Worm (Caenorhabditis elegans) whole organism, L4/young adult: ENCODE measurements around the gene ztf-9.
A peak's percentile ranks its signal among the peaks of the same experiment; 100 is the strongest.

ENCODE experiments used
- W03F9.2 ChIP-seq: fragments of 150-350 bp; optimal IDR thresholded peaks from 2 replicates; lab custom pipeline; 2014; ENCODE audit warnings: missing biosample characterization, missing genetic modification characterization
- dao-5 ChIP-seq: sonication (generic microtip); optimal IDR thresholded peaks from 2 replicates; lab custom pipeline; 2016; ENCODE audit warnings: missing genotype, missing genetic modification characterization, moderate library complexity, missing compliant biosample characterization
- him-1 ChIP-seq: sonication (generic microtip); optimal IDR thresholded peaks from 2 replicates; lab custom pipeline; 2016; ENCODE audit warnings: missing genotype, missing genetic modification reagents, missing genetic modification characterization, missing compliant biosample characterization

The ztf-9 gene

DNA sequence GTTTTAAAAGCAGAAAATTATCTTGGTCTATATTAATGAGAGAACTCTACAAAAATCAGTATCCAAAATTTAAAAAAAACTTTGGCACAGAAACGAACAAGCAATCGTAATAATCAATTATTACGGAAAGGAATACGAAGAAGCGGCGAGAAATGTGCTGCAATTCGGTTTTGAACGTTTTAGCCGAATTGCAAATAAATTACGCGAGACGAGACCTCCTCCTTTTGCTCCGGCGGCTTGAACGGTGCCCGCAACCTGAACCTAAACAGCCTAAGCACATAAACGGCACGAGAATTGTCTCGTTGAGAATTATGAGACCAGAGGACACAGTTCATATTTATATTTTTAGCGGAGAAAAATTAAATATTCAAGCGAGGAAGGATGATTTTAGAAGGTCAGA is 2.6 kb downstream of the ztf-9 start:
- TF ChIP-seq him-1 (tag; lab: Kevin White, UChicago) (no peak), dao-5 (no peak), W03F9.2 (tag; lab: Kevin White, UChicago) (no peak)

DNA sequence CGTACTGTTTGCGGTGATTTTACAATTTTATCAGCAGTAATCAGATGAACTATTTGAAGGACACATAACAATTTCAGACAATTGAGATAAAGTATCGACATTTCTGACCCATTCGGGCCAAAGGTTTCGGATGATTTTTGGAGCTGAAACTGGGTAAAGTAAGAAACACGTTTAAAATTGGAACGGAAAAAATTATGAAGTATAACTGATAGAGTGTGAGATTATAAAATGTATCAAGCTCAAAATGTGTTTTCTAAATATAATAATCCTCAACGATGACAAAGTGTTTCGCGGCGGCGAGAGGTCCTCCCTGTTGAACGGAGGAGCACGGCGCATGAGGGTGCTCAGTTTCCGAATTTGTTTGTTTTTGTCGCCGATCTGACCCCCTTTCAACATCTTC is 6.4 kb downstream of the ztf-9 start, which contains the start of gene ZK287.4:
Gene ZK287.4 (minus strand): TSS at position 101 of the 400 bp plus-strand sequence.
- TF ChIP-seq him-1 (tag; lab: Kevin White, UChicago) (no peak), dao-5 (no peak), W03F9.2 (tag; lab: Kevin White, UChicago) (no peak)

DNA sequence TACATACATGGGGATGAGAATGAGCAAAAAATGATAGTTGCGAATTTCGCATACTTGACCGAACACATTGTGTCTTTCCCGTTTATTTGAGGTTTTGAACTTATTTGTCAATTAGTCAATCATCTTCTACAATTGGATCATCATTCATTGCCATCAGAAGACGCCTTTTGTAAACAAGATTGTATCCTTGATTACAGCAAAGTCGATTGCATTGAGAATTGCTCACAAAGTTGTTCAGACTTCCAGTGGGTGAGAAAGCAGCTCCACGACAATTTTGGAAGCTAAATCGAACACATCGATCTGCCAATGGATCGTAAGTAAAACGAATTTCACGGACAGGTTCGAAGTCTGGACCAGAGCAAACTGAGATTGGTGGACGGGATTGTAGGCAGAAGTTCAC is 11.7 kb downstream of the ztf-9 start:
- TF ChIP-seq W03F9.2 (tag; lab: Kevin White, UChicago), result no peak
- TF ChIP-seq him-1 (tag; lab: Kevin White, UChicago), result no peak
- TF ChIP-seq dao-5, result no peak

- TF ChIP-seq dao-5 (no peak), W03F9.2 (tag; lab: Kevin White, UChicago) (no peak), him-1 (tag; lab: Kevin White, UChicago) (no peak)
These were observed 12.8 kb downstream of the ztf-9 start, which contains the start of gene ZK287.9 for ce11 chrV:9679166-9679565. Gene ZK287.9 (plus strand): TSS chrV:9679357.

- TF ChIP-seq W03F9.2 (tag; lab: Kevin White, UChicago) (no peak), dao-5 (no peak), him-1 (tag; lab: Kevin White, UChicago) (no peak)
These were observed 14.0 kb downstream of the ztf-9 start, which contains the start of gene cthd-1 for ce11 chrV:9677977-9678376. Gene cthd-1 (plus strand): TSS chrV:9678277.

DNA sequence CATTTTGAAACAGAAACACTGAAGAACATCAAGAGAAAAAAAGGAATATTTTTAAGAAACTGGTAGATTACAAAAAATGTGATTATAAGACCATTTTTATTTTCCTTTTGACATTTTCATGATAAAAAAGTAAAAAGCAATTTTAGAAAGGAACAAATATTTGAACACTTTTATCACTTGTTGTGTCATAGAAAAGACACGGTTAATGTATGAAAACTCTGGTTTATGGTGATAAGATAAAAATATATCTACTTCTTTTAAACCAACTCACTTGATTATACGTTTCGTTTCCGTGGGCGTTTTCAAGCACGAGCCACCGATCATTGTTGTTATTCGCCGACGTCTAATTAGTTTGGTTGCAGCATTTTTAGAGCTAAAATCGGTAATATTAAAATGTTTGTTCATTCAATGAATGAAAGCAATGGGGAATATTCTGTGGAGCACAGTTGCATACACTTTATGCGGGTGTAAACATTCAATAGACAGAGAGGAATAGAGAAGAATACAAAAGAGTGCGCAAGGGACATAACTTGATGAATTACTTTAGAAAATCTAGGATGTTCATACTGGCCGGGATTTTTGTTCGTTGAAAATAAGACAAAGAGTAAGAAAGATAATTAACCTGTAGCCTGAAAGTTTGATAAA is 18.6 kb downstream of the ztf-9 start, which contains the start of gene sulp-8:
Gene sulp-8 (minus strand): TSS at position 469 of the 645 bp plus-strand sequence.
- TF ChIP-seq dao-5 (no peak), W03F9.2 (tag; lab: Kevin White, UChicago) (no peak), him-1 (tag; lab: Kevin White, UChicago) (no peak)

- TF ChIP-seq W03F9.2 (tag; lab: Kevin White, UChicago), result no peak
These were observed 19.5 kb downstream of the ztf-9 start for ce11 chrV:9672495-9672894.

DNA sequence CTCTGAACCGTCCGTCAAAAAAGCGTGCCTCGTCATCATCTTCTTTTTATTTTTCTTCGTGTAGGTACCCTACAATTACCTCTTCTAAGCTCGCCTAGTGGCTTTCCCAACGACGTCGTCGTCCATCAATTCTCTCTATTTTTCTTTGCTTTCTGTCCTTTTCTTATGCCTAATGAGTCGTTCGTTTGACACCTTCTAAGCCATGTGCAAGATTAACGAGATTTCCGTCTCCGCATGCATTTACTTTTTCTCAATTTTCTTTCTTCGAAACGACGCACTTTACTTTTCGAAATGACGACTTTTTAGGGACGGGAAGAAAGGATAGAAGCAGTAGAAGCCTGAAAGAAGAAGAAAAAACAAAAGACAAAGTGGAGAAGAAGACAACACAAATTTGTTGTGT is 25.6 kb downstream of the ztf-9 start, which contains the start of gene ZK287.1:
Gene ZK287.1 (plus strand): TSS at position 301 of the 400 bp plus-strand sequence.
- no peak for TF ChIP-seq dao-5
- TF ChIP-seq W03F9.2 (tag; lab: Kevin White, UChicago), result no peak
- TF ChIP-seq him-1 (tag; lab: Kevin White, UChicago), result no peak

- TF ChIP-seq him-1 (tag; lab: Kevin White, UChicago) (peak; percentile 58), W03F9.2 (tag; lab: Kevin White, UChicago) (no peak), dao-5 (no peak)
These were observed 27.3 kb downstream of the ztf-9 start for ce11 chrV:9664620-9665019.

DNA sequence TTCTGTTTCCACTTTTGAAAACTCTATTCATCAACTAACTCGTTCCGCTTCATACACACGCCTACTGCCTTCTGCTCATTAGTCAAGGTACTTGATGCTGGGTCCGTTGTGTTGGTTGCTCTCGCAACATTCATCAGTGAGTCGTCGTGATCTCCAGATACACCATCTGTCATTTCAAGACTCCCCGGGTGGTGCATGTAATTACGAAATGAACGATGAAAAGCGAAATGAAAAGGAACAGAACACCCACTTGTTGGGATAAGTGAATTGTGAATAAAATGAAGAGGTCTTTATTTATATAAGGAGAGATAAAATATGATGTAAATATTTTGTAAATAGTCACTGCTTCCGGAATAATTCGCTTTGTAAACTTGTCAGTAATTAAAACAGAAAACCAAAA is 28.0 kb downstream of the ztf-9 start:
- TF ChIP-seq him-1 (tag; lab: Kevin White, UChicago), result no peak
- TF ChIP-seq W03F9.2 (tag; lab: Kevin White, UChicago), result no peak
- TF ChIP-seq dao-5, result no peak

DNA sequence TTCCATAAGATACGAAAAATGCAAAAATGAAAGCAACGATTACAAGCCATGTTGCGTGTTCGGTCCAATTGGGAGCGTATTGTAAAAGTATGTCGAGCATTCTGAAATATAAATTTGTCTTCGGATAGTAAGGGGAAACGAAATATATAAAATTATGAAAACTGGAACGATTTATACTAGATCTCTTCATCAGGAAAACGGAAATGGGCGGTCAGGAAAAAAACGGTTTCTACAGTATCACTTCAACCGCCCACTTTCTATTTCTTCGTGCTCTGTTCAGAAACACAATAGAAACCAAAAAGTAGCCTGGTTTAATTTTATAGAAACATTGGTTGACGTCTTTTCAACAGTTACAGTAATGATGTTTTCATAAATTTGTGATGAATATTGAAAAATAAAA is 30.4 kb downstream of the ztf-9 start, which contains the start of gene pitr-4:
Gene pitr-4 (minus strand): TSS at position 101 of the 400 bp plus-strand sequence.
- TF ChIP-seq him-1 (tag; lab: Kevin White, UChicago), result no peak
- TF ChIP-seq dao-5, result no peak
- no peak for TF ChIP-seq W03F9.2 (tag; lab: Kevin White, UChicago)

- TF ChIP-seq him-1 (tag; lab: Kevin White, UChicago), result no peak
- no peak for TF ChIP-seq W03F9.2 (tag; lab: Kevin White, UChicago)
- TF ChIP-seq dao-5, result no peak
These were observed 37.7 kb downstream of the ztf-9 start, which contains the start of gene cyp-29A4 for ce11 chrV:9654154-9654805. Gene cyp-29A4 (plus strand): TSS chrV:9654755.

ce11 chrV:9651294-9651693 is 40.7 kb downstream of the ztf-9 start, which contains the start of gene T06E4.21:
Gene T06E4.21 (plus strand): TSS chrV:9651594.
- TF ChIP-seq him-1 (tag; lab: Kevin White, UChicago) (no peak), dao-5 (no peak), W03F9.2 (tag; lab: Kevin White, UChicago) (no peak)

- TF ChIP-seq him-1 (tag; lab: Kevin White, UChicago) (no peak), dao-5 (no peak), W03F9.2 (tag; lab: Kevin White, UChicago) (no peak)
These were observed 46.5 kb downstream of the ztf-9 start, which contains the start of the genes atl-1 and hcp-2 for ce11 chrV:9645507-9645906. Gene atl-1 (minus strand): TSS chrV:9645595. Gene hcp-2 (plus strand): TSS chrV:9645859.
